Worm (Caenorhabditis elegans): ENCODE measurements around the gene rbg-3.

The rbg-3 gene

ce11 chrIII:4785714-4786113, 31.5 kb downstream of the rbg-3 start, which contains the start of gene mel-28:
Gene mel-28 (plus strand): TSS chrIII:4786080.
- TF ChIP-seq mep-1 (tag; optimal IDR thresholded peaks at IDR 0.05) (no peak), nhr-12 (tag; optimal IDR thresholded peaks at IDR 0.05) (no peak), drap-1 (GFP tag; optimal IDR thresholded peaks at IDR 0.05) (no peak), ham-2 (GFP tag; optimal IDR thresholded peaks at IDR 0.05) (no peak), hlh-1 (tag; optimal IDR thresholded peaks at IDR 0.05) (no peak), bed-3 (GFP tag; optimal IDR thresholded peaks at IDR 0.05) (no peak), lsy-2 (tag; optimal IDR thresholded peaks at IDR 0.05) (no peak), lin-32 (GFP tag; optimal IDR thresholded peaks at IDR 0.05) (no peak), mls-2 (tag; optimal IDR thresholded peaks at IDR 0.05) (no peak), ceh-39 (tag; optimal IDR thresholded peaks at IDR 0.05) (no peak), pha-4 (tag; optimal IDR thresholded peaks at IDR 0.05) (no peak), nhr-2 (tag; optimal IDR thresholded peaks at IDR 0.05) (no peak), nhr-76 (tag; optimal IDR thresholded peaks at IDR 0.05) (no peak), ces-1 (GFP tag; optimal IDR thresholded peaks at IDR 0.05) (no peak), lin-13 (tag; optimal IDR thresholded peaks at IDR 0.05) (no peak), M03D4.4 (tag; optimal IDR thresholded peaks at IDR 0.05) (no peak), nhr-237 (tag; optimal IDR thresholded peaks at IDR 0.05) (no peak)

ce11 chrIII:4792560-4793136, 38.4 kb downstream of the rbg-3 start, which contains the start of gene mip-1:
Gene mip-1 (plus strand): TSS chrIII:4793086.
- TF ChIP-seq unc-39 (tag; optimal IDR thresholded peaks at IDR 0.05) (no peak), ceh-43 (GFP tag; optimal IDR thresholded peaks at IDR 0.05) (no peak), flh-1 (GFP tag; optimal IDR thresholded peaks at IDR 0.05) (no peak), ham-2 (GFP tag; optimal IDR thresholded peaks at IDR 0.05) (no peak), sptf-1 (tag; optimal IDR thresholded peaks at IDR 0.05) (no peak), lin-13 (tag; optimal IDR thresholded peaks at IDR 0.05) (no peak), ces-1 (GFP tag; optimal IDR thresholded peaks at IDR 0.05) (no peak), nhr-237 (tag; optimal IDR thresholded peaks at IDR 0.05) (no peak)

- peak; percentile 14 for TF ChIP-seq lsy-2 (tag; optimal IDR thresholded peaks at IDR 0.05)
- peak; percentile 68 for TF ChIP-seq nhr-237 (tag; optimal IDR thresholded peaks at IDR 0.05)
- TF ChIP-seq blmp-1 (tag; optimal IDR thresholded peaks at IDR 0.05) = no peak
- peak; percentile 42 for TF ChIP-seq mep-1 (tag; optimal IDR thresholded peaks at IDR 0.05)
- TF ChIP-seq nhr-2 (tag; optimal IDR thresholded peaks at IDR 0.05) = peak; percentile 31
- peak; percentile 69 for TF ChIP-seq ceh-39 (tag; optimal IDR thresholded peaks at IDR 0.05)
- TF ChIP-seq bed-3 (GFP tag; optimal IDR thresholded peaks at IDR 0.05) = no peak
- TF ChIP-seq pha-4 (tag; optimal IDR thresholded peaks at IDR 0.05) = peak; percentile 68
- peak; percentile 16 for TF ChIP-seq hlh-1 (tag; optimal IDR thresholded peaks at IDR 0.05)
- TF ChIP-seq sptf-1 (tag; optimal IDR thresholded peaks at IDR 0.05) = no peak
Observed at ce11 chrIII:4796039-4796438, 41.8 kb downstream of the rbg-3 start.

ce11 chrIII:4796536-4796935, 42.3 kb downstream of the rbg-3 start, which contains the start of gene tag-325:
Gene tag-325 (plus strand): TSS chrIII:4796836.
- TF ChIP-seq lin-32 (GFP tag; optimal IDR thresholded peaks at IDR 0.05) = no peak
- TF ChIP-seq ceh-83 (GFP tag; optimal IDR thresholded peaks at IDR 0.05) = no peak
- no peak for TF ChIP-seq unc-120 (tag; optimal IDR thresholded peaks at IDR 0.05; ENCODE audit: poor library complexity, severe bottlenecking)
- TF ChIP-seq M03D4.4 (tag; optimal IDR thresholded peaks at IDR 0.05) = no peak
- TF ChIP-seq nhr-76 (tag; optimal IDR thresholded peaks at IDR 0.05) = no peak
- no peak for TF ChIP-seq ham-2 (GFP tag; optimal IDR thresholded peaks at IDR 0.05)
- no peak for TF ChIP-seq mls-2 (tag; optimal IDR thresholded peaks at IDR 0.05)
- no peak for TF ChIP-seq unc-39 (tag; optimal IDR thresholded peaks at IDR 0.05)
- TF ChIP-seq tbx-8 (GFP tag; optimal IDR thresholded peaks at IDR 0.05) = no peak
- TF ChIP-seq nhr-12 (tag; optimal IDR thresholded peaks at IDR 0.05) = no peak
- no peak for TF ChIP-seq nhr-28 (tag; optimal IDR thresholded peaks at IDR 0.05)

ce11 chrIII:4802707-4803106, 48.5 kb downstream of the rbg-3 start, which contains the start of gene metl-5:
Gene metl-5 (plus strand): TSS chrIII:4803007.
- TF ChIP-seq nhr-12 (tag; optimal IDR thresholded peaks at IDR 0.05) (no peak), lin-13 (tag; optimal IDR thresholded peaks at IDR 0.05) (no peak), pha-4 (tag; optimal IDR thresholded peaks at IDR 0.05) (no peak), lin-32 (GFP tag; optimal IDR thresholded peaks at IDR 0.05) (no peak), nhr-76 (tag; optimal IDR thresholded peaks at IDR 0.05) (no peak), tbx-8 (GFP tag; optimal IDR thresholded peaks at IDR 0.05) (no peak), ceh-83 (GFP tag; optimal IDR thresholded peaks at IDR 0.05) (no peak), mab-5 (tag; optimal IDR thresholded peaks at IDR 0.05) (no peak), sptf-1 (tag; optimal IDR thresholded peaks at IDR 0.05) (no peak), unc-62 (GFP tag; optimal IDR thresholded peaks at IDR 0.05) (no peak), sem-2 (GFP tag; optimal IDR thresholded peaks at IDR 0.05) (no peak)

Measured in whole organism, mixed stage, embryonic.